Worm (Caenorhabditis elegans) whole organism, mixed stage, embryonic: Measurements from ENCODE around the gene chtb-2.

Experiments
- blmp-1 ChIP-seq: fragments of 150-350 bp; optimal IDR thresholded peaks from 2 replicates; lab custom pipeline; 2014; ENCODE audit warnings: missing biosample characterization, missing genetic modification characterization
- mep-1 ChIP-seq: fragments of 150-350 bp; optimal IDR thresholded peaks from 2 replicates; lab custom pipeline; 2017; ENCODE audit warnings: missing biosample characterization, missing genetic modification reagents, missing genetic modification characterization, inconsistent platforms
- nhr-76 ChIP-seq: sonication (generic microtip); optimal IDR thresholded peaks from 2 replicates; lab custom pipeline; 2017; ENCODE audit warnings: missing biosample characterization, missing genetic modification characterization
- snpc-4 ChIP-seq: fragments of 150-350 bp; optimal IDR thresholded peaks from 2 replicates; lab custom pipeline; 2014; ENCODE audit warnings: missing biosample characterization, missing genetic modification characterization
- tbx-8 ChIP-seq: fragments of 200-800 bp; sonication (Bioruptor generic); optimal IDR thresholded peaks from 2 replicates; lab custom pipeline; 2018; ENCODE audit warnings: mild to moderate bottlenecking, missing genetic modification characterization, moderate library complexity, missing compliant biosample characterization
- unc-62 ChIP-seq: fragments of 150-350 bp; optimal IDR thresholded peaks from 2 replicates; lab custom pipeline; 2014; ENCODE audit warnings: missing biosample characterization, missing genetic modification reagents, missing genetic modification characterization

DNA sequence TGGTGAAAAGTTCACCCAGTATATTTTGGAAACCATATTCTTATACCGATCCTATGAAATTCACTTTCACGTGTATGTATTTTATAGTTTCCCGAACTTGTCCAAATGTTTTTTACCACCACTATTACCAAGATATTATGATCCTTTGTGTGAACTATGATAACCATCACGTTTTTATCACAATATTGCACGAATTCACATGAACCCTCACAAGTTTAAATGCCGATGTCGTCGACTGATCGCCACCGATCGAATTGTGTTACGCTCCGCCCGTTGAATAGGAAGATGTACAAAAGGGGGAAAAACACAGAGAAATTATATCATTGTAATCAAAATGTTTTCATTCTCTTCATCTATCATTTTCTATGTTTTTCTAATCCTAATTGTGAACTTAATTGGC, 25.3 kb downstream of the chtb-2 start:
- TF ChIP-seq snpc-4 (tag; lab: Kevin White, UChicago) (no peak), nhr-76 (tag; lab: Kevin White, UChicago) (no peak), blmp-1 (tag; lab: Kevin White, UChicago) (no peak), unc-62 (no peak), tbx-8 (GFP tag; lab: Kevin White, UChicago) (no peak), mep-1 (tag; lab: Kevin White, UChicago) (no peak)
